Worm (Caenorhabditis elegans): ENCODE data around the gene F26F12.8.

Gene F26F12.8

DNA sequence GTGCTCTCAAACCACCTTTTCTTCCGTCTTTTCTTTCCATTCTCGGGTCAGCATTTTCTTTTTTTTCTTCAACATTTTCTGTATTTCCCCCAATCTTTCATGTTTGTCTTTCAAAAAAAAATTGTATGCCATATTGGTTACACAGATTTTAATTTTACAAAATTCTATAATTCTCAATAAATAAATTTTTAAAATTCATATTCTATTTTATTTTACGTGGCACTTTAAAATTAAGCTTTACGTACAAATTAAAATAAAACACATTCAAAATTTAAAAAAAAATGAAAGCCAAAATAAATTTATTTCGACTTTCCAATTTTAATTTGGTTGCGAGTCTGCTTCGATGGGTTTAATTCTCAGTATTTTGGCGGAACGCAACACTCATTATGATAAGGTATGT, 56.9 kb downstream of the F26F12.8 start, which contains the start of gene ZC250.5:
Gene ZC250.5, plus strand, starts transcription at position 301 of the 400 bp plus-strand sequence.
- TF ChIP-seq dao-5 (tag; optimal IDR thresholded peaks at IDR 0.05) = no peak
- no peak for TF ChIP-seq W03F9.2 (tag; optimal IDR thresholded peaks at IDR 0.05)
- no peak for TF ChIP-seq him-1 (tag; optimal IDR thresholded peaks at IDR 0.05)
